Worm (Caenorhabditis elegans): Measurements from ENCODE around the gene crn-4.

The crn-4 gene

ce11 chrX:2266777-2267176 lies 8.9 kb upstream of the crn-4 start:
- TF ChIP-seq T23F11.4 (GFP tag; optimal IDR thresholded peaks at IDR 0.05) (no peak), C08G9.2 (tag; optimal IDR thresholded peaks at IDR 0.05) (no peak), hlh-8 (tag; optimal IDR thresholded peaks at IDR 0.05) (no peak), unc-42 (tag; optimal IDR thresholded peaks at IDR 0.05) (peak; percentile 19)

ce11 chrX:2266366-2266765 lies 8.5 kb upstream of the crn-4 start:
- TF ChIP-seq pha-4 (tag; optimal IDR thresholded peaks at IDR 0.05) (no peak), pqm-1 (tag; optimal IDR thresholded peaks at IDR 0.05) (no peak), nfya-1 (tag; optimal IDR thresholded peaks at IDR 0.05) (no peak), hlh-13 (GFP tag; optimal IDR thresholded peaks at IDR 0.05) (no peak)

- TF ChIP-seq nfya-1 (tag; optimal IDR thresholded peaks at IDR 0.05), result no peak
- TF ChIP-seq pqm-1 (tag; optimal IDR thresholded peaks at IDR 0.05), result no peak
- TF ChIP-seq C38D4.7 (GFP tag; optimal IDR thresholded peaks at IDR 0.05), result no peak
- TF ChIP-seq pros-1 (tag; optimal IDR thresholded peaks at IDR 0.05), result no peak
- no peak for TF ChIP-seq ref-2 (tag; optimal IDR thresholded peaks at IDR 0.05)
- no peak for TF ChIP-seq hlh-6 (tag; optimal IDR thresholded peaks at IDR 0.05)
- no peak for TF ChIP-seq sdc-2 (tag; optimal IDR thresholded peaks at IDR 0.05)
- no peak for TF ChIP-seq T23F11.4 (GFP tag; optimal IDR thresholded peaks at IDR 0.05)
- TF ChIP-seq eyg-1 (tag; optimal IDR thresholded peaks at IDR 0.05), result no peak
- no peak for TF ChIP-seq ama-1 (optimal IDR thresholded peaks at IDR 0.05)
- TF ChIP-seq ahr-1 (tag; optimal IDR thresholded peaks at IDR 0.05), result no peak
- TF ChIP-seq F13H6.1 (tag; optimal IDR thresholded peaks at IDR 0.05), result no peak
- no peak for TF ChIP-seq pat-9 (tag; optimal IDR thresholded peaks at IDR 0.05)
- no peak for TF ChIP-seq hlh-30 (tag; optimal IDR thresholded peaks at IDR 0.05; ENCODE audit: insufficient read depth)
- TF ChIP-seq hlh-8 (tag; optimal IDR thresholded peaks at IDR 0.05), result no peak
- TF ChIP-seq pha-2 (tag; optimal IDR thresholded peaks at IDR 0.05), result no peak
- TF ChIP-seq tbx-7 (tag; optimal IDR thresholded peaks at IDR 0.05), result no peak
These were observed 7.2 kb upstream of the crn-4 start for ce11 chrX:2265069-2265468.

ce11 chrX:2262420-2262819 lies 4.5 kb upstream of the crn-4 start:
- TF ChIP-seq fkh-6 (tag; optimal IDR thresholded peaks at IDR 0.05) (no peak), Y22D7AL.16 (tag; optimal IDR thresholded peaks at IDR 0.05) (no peak), pha-2 (tag; optimal IDR thresholded peaks at IDR 0.05) (no peak), syd-9 (tag; optimal IDR thresholded peaks at IDR 0.05) (no peak), madf-2 (tag; optimal IDR thresholded peaks at IDR 0.05) (no peak), unc-42 (tag; optimal IDR thresholded peaks at IDR 0.05) (no peak), fax-1 (tag; optimal IDR thresholded peaks at IDR 0.05) (no peak), sdc-2 (tag; optimal IDR thresholded peaks at IDR 0.05) (no peak), fkh-10 (GFP tag; optimal IDR thresholded peaks at IDR 0.05) (no peak), ceh-31 (tag; optimal IDR thresholded peaks at IDR 0.05) (no peak), K09A11.1 (tag; optimal IDR thresholded peaks at IDR 0.05; ENCODE audit: insufficient read depth) (no peak), pqm-1 (tag; optimal IDR thresholded peaks at IDR 0.05) (no peak), pha-4 (tag; optimal IDR thresholded peaks at IDR 0.05) (no peak)

ce11 chrX:2261003-2261402 lies 3.1 kb upstream of the crn-4 start, which contains the start of gene AH9.3:
TSS of gene AH9.3 (minus strand) at chrX:2261103.
- TF ChIP-seq hlh-13 (GFP tag; optimal IDR thresholded peaks at IDR 0.05), result no peak
- TF ChIP-seq ceh-48 (tag; optimal IDR thresholded peaks at IDR 0.05), result peak; percentile 32

- TF ChIP-seq pqm-1 (tag; optimal IDR thresholded peaks at IDR 0.05) (no peak), elt-2 (tag; optimal IDR thresholded peaks at IDR 0.05) (peak; percentile 4)
These were observed 503 bp upstream of the crn-4 start for ce11 chrX:2258404-2258803.

- no peak for TF ChIP-seq hlh-6 (tag; optimal IDR thresholded peaks at IDR 0.05)
- no peak for TF ChIP-seq ztf-16 (tag; optimal IDR thresholded peaks at IDR 0.05)
- TF ChIP-seq unc-55 (GFP tag; optimal IDR thresholded peaks at IDR 0.05), result no peak
- no peak for TF ChIP-seq F13H6.1 (tag; optimal IDR thresholded peaks at IDR 0.05)
- no peak for TF ChIP-seq ttx-3 (tag; optimal IDR thresholded peaks at IDR 0.05)
- no peak for TF ChIP-seq odd-2 (tag; optimal IDR thresholded peaks at IDR 0.05)
- no peak for TF ChIP-seq che-1 (tag; optimal IDR thresholded peaks at IDR 0.05)
- no peak for TF ChIP-seq hlh-30 (tag; optimal IDR thresholded peaks at IDR 0.05; ENCODE audit: insufficient read depth)
- TF ChIP-seq ceh-9 (tag; optimal IDR thresholded peaks at IDR 0.05), result no peak
These were observed 11.0 kb downstream of the crn-4 start, which contains the start of gene AH9.1 for ce11 chrX:2246908-2247307. TSS of gene AH9.1 (minus strand) at chrX:2247008.
